Fruit fly (Drosophila melanogaster) S2 (cell line): ENCODE measurements around the gene crb.

Experiments
- CG8478 ChIP-seq: fragments of >200 bp; optimal IDR thresholded peaks from 2 replicates; lab custom pipeline; 2018
- CTCF ChIP-seq, 2 experiments: fragments of >200 bp; optimal IDR thresholded peaks; 2 replicates each; lab custom pipeline; 2018

DNA sequence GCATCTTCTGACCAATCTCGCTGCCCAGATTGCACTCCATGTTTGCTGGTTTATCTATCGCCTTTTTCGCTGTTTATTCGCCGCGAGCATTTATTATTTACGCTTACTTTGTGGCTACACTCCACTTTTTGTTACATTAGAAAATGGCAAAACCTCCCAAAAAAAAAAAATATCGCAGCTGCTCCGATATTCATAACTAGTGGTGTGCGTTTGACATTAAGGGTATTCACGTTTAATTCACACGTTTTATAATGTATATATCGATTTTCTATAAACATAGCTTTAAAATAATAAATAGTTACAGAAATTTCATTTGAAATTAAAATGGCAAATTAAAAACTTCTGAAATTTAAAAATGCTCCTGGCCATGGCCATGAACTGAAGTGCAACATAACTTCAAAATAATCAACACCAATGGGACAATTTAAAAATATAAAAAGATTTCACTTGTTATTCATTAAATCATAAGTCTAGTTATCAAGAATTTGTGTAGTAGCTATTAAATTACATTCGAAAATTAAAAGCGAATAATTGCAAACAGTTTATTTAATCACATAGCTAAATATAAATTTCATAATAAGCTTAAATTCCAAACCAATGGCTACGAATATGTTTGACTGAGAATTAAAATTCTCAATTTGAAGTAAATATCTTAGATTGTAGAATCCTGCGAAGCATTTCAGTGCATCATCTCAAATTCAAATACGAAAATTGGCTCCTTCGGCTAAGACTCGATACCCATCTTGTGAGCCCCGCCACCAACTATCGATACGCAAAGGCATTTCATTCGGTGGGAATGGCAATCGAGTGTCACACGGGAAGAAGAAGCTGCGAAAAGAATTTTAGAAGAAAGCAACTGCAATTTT, 23.6 kb downstream of the crb start, which contains the start of the genes Nab2 and BRWD3:
- TF ChIP-seq CTCF (optimal IDR thresholded peaks at IDR 0.05; lab: Kevin White, UChicago) (no peak), CG8478 (lab: Kevin White, UChicago) (no peak)
